Worm (Caenorhabditis elegans): ENCODE results near the gene K09C6.2.

K09C6.2 gene

ce11 chrV:899087-899486, 42.4 kb downstream of the K09C6.2 start, which contains the start of gene nas-32:
Gene nas-32, minus strand, starts transcription at chrV:899187.
- TF ChIP-seq pha-4 (tag; optimal IDR thresholded peaks at IDR 0.05) (no peak), ztf-4 (tag; optimal IDR thresholded peaks at IDR 0.05) (no peak), ceh-28 (tag; optimal IDR thresholded peaks at IDR 0.05) (no peak), egl-27 (tag; optimal IDR thresholded peaks at IDR 0.05) (no peak), elt-1 (tag; optimal IDR thresholded peaks at IDR 0.05) (no peak), nhr-76 (tag; optimal IDR thresholded peaks at IDR 0.05) (no peak), nhr-67 (tag; optimal IDR thresholded peaks at IDR 0.05) (no peak), jun-1 (tag; optimal IDR thresholded peaks at IDR 0.05) (no peak), daf-12 (tag; optimal IDR thresholded peaks at IDR 0.05) (no peak), unc-39 (tag; optimal IDR thresholded peaks at IDR 0.05) (no peak), nhr-11 (tag; optimal IDR thresholded peaks at IDR 0.05) (no peak), eor-1 (tag; optimal IDR thresholded peaks at IDR 0.05) (no peak), nhr-237 (tag; optimal IDR thresholded peaks at IDR 0.05) (no peak), elt-3 (tag; optimal IDR thresholded peaks at IDR 0.05) (no peak), nhr-25 (tag; optimal IDR thresholded peaks at IDR 0.05) (no peak), hmg-11 (tag; optimal IDR thresholded peaks at IDR 0.05) (no peak), nhr-28 (tag; optimal IDR thresholded peaks at IDR 0.05) (no peak), egl-5 (tag; optimal IDR thresholded peaks at IDR 0.05) (no peak), lin-15B (tag; optimal IDR thresholded peaks at IDR 0.05) (no peak)

ce11 chrV:903460-903859, 46.8 kb downstream of the K09C6.2 start, which contains the start of gene fmo-5:
Gene fmo-5, minus strand, starts transcription at chrV:903665.
- TF ChIP-seq nfya-1 (tag; optimal IDR thresholded peaks at IDR 0.05; ENCODE audit: insufficient read depth): no peak
- no peak for TF ChIP-seq ceh-16 (tag; optimal IDR thresholded peaks at IDR 0.05)
- TF ChIP-seq nhr-25 (tag; optimal IDR thresholded peaks at IDR 0.05): peak; percentile 30
- TF ChIP-seq ceh-9 (tag; optimal IDR thresholded peaks at IDR 0.05): no peak
- peak; percentile 52 for TF ChIP-seq nhr-43 (tag; optimal IDR thresholded peaks at IDR 0.05; ENCODE audit: poor library complexity, severe bottlenecking)
- no peak for TF ChIP-seq ama-1 (optimal IDR thresholded peaks at IDR 0.05)
- peak; percentile 31 for TF ChIP-seq nhr-76 (tag; optimal IDR thresholded peaks at IDR 0.05)
- peak; percentile 10 for TF ChIP-seq nhr-23 (tag; optimal IDR thresholded peaks at IDR 0.05)
- no peak for TF ChIP-seq aly-2 (tag; optimal IDR thresholded peaks at IDR 0.05)
- peak; percentile 59 for TF ChIP-seq elt-2 (tag; optimal IDR thresholded peaks at IDR 0.05)
- TF ChIP-seq elt-1 (tag; optimal IDR thresholded peaks at IDR 0.05): no peak
- peak; percentile 5 for TF ChIP-seq lin-15B (tag; optimal IDR thresholded peaks at IDR 0.05)
- TF ChIP-seq mdl-1 (tag; optimal IDR thresholded peaks at IDR 0.05): peak; percentile 51
- TF ChIP-seq pqm-1 (tag; optimal IDR thresholded peaks at IDR 0.05): peak; percentile 42
- no peak for TF ChIP-seq unc-39 (tag; optimal IDR thresholded peaks at IDR 0.05)
- TF ChIP-seq nhr-12 (tag; optimal IDR thresholded peaks at IDR 0.05): no peak
- TF ChIP-seq eor-1 (tag; optimal IDR thresholded peaks at IDR 0.05): no peak

- TF ChIP-seq ceh-82 (tag; optimal IDR thresholded peaks at IDR 0.05) (peak; percentile 8), elt-1 (tag; optimal IDR thresholded peaks at IDR 0.05) (no peak), tbx-2 (tag; optimal IDR thresholded peaks at IDR 0.05) (peak; percentile 4), nhr-43 (tag; optimal IDR thresholded peaks at IDR 0.05; ENCODE audit: poor library complexity, severe bottlenecking) (peak; percentile 43), fkh-10 (GFP tag; optimal IDR thresholded peaks at IDR 0.05) (peak; percentile 38), nhr-23 (tag; optimal IDR thresholded peaks at IDR 0.05) (peak; percentile 85), lin-15B (tag; optimal IDR thresholded peaks at IDR 0.05) (peak; percentile 74), sea-2 (GFP tag; optimal IDR thresholded peaks at IDR 0.05) (no peak), elt-2 (tag; optimal IDR thresholded peaks at IDR 0.05) (peak; percentile 33), nfya-1 (tag; optimal IDR thresholded peaks at IDR 0.05; ENCODE audit: insufficient read depth) (peak; percentile 81), snpc-4 (tag; optimal IDR thresholded peaks at IDR 0.05) (peak; percentile 70), ztf-11 (tag; optimal IDR thresholded peaks at IDR 0.05) (no peak), nhr-25 (tag; optimal IDR thresholded peaks at IDR 0.05) (peak; percentile 56), ama-1 (optimal IDR thresholded peaks at IDR 0.05) (peak; percentile 50), skn-1 (tag; optimal IDR thresholded peaks at IDR 0.05) (peak; percentile 34), pha-4 (tag; optimal IDR thresholded peaks at IDR 0.05) (peak; percentile 91), lin-39 (tag; optimal IDR thresholded peaks at IDR 0.05) (peak; percentile 66), R02D3.7 (tag; optimal IDR thresholded peaks at IDR 0.05) (peak; percentile 37), pqm-1 (tag; optimal IDR thresholded peaks at IDR 0.05) (peak; percentile 24), eor-1 (tag; optimal IDR thresholded peaks at IDR 0.05) (no peak), nhr-76 (tag; optimal IDR thresholded peaks at IDR 0.05) (no peak), ceh-28 (tag; optimal IDR thresholded peaks at IDR 0.05) (peak; percentile 47), hmg-11 (tag; optimal IDR thresholded peaks at IDR 0.05) (peak; percentile 58)
Observed at ce11 chrV:904232-904983, 47.8 kb downstream of the K09C6.2 start, which contains the start of gene trm-2A. Gene trm-2A, plus strand, starts transcription at chrV:904963.

All from whole organism, L3 larva.